Worm (Caenorhabditis elegans) whole organism, mixed stage, embryonic: ENCODE results near the gene M6.11.

Experiments
- mab-5 ChIP-seq: fragments of 150-350 bp; optimal IDR thresholded peaks from 2 replicates; lab custom pipeline; 2014; ENCODE audit warnings: missing biosample characterization, missing genetic modification characterization
- nhr-76 ChIP-seq: sonication (generic microtip); optimal IDR thresholded peaks from 2 replicates; lab custom pipeline; 2017; ENCODE audit warnings: missing biosample characterization, missing genetic modification characterization

ce11 chrX:601340-601757 lies 40.0 kb downstream of the M6.11 start:
- TF ChIP-seq mab-5 (tag; lab: Kevin White, UChicago) = no peak
- no peak for TF ChIP-seq nhr-76
